Worm (Caenorhabditis elegans): ENCODE results near the gene D1044.1.

Gene D1044.1

ce11 chrIII:5554884-5555500 lies 10.9 kb downstream of the D1044.1 start, which contains the start of the genes nmad-1 and hach-1 (continued):
- no peak for TF ChIP-seq bed-1 (GFP tag; IDR thresholded peaks at IDR 0.05)
- no peak for TF ChIP-seq unc-62 (GFP tag; optimal IDR thresholded peaks at IDR 0.05)
- no peak for TF ChIP-seq F39B2.1 (GFP tag; IDR thresholded peaks at IDR 0.05)
- TF ChIP-seq lsy-27 (tag; optimal IDR thresholded peaks at IDR 0.05; ENCODE audit: borderline replicate concordance, insufficient read depth), result no peak
- peak; percentile 19 for TF ChIP-seq F52B5.7 (tag; optimal IDR thresholded peaks at IDR 0.05)
- peak; percentile 74 for TF ChIP-seq mcd-1 (GFP tag; IDR thresholded peaks at IDR 0.05)
- TF ChIP-seq die-1 (tag; optimal IDR thresholded peaks at IDR 0.05), result peak; percentile 55
- no peak for TF ChIP-seq bed-2 (GFP tag; IDR thresholded peaks at IDR 0.05)
- peak; percentile 78 for TF ChIP-seq attf-5 (GFP tag; optimal IDR thresholded peaks at IDR 0.05)
- TF ChIP-seq snpc-1.1 (tag; optimal IDR thresholded peaks at IDR 0.05; ENCODE audit: insufficient read depth), result peak; percentile 71
- no peak for TF ChIP-seq lag-1 (GFP tag; IDR thresholded peaks at IDR 0.05)
- no peak for TF ChIP-seq egl-18 (GFP tag; IDR thresholded peaks at IDR 0.05)
- no peak for TF ChIP-seq mel-28 (tag; optimal IDR thresholded peaks at IDR 0.05; ENCODE audit: borderline replicate concordance)
- no peak for TF ChIP-seq ceh-58 (GFP tag; IDR thresholded peaks at IDR 0.05)
- peak; percentile 85 for TF ChIP-seq dox-1 (GFP tag; IDR thresholded peaks at IDR 0.05)
- no peak for TF ChIP-seq madf-3 (GFP tag; IDR thresholded peaks at IDR 0.05)
- TF ChIP-seq ceh-91 (GFP tag; IDR thresholded peaks at IDR 0.05), result no peak
- no peak for TF ChIP-seq dpff-1 (tag; optimal IDR thresholded peaks at IDR 0.05)
- no peak for TF ChIP-seq mes-4 (tag; optimal IDR thresholded peaks at IDR 0.05)
- TF ChIP-seq aptf-2 (GFP tag; conservative IDR thresholded peaks at IDR 0.05), result no peak
- no peak for TF ChIP-seq tbx-9 (tag; optimal IDR thresholded peaks at IDR 0.05; ENCODE audit: borderline replicate concordance)
- TF ChIP-seq K11D2.4 (GFP tag; IDR thresholded peaks at IDR 0.05), result no peak
- no peak for TF ChIP-seq hsf-1 (GFP tag; IDR thresholded peaks at IDR 0.05)
- peak; percentile 43 for TF ChIP-seq rpc-1 (optimal IDR thresholded peaks at IDR 0.05)
- TF ChIP-seq rpc-1 (tag; optimal IDR thresholded peaks at IDR 0.05), result no peak
- no peak for TF ChIP-seq F57A8.1 (GFP tag; optimal IDR thresholded peaks at IDR 0.05)
- peak; percentile 42 for TF ChIP-seq ztf-18 (tag; optimal IDR thresholded peaks at IDR 0.05)
- no peak for TF ChIP-seq Y67H2A.10 (GFP tag; conservative IDR thresholded peaks at IDR 0.05)
- TF ChIP-seq F57C9.4 (tag; optimal IDR thresholded peaks at IDR 0.05), result no peak
- TF ChIP-seq Y53F4B.3 (GFP tag; IDR thresholded peaks at IDR 0.05), result no peak
- TF ChIP-seq sptf-2 (GFP tag; optimal IDR thresholded peaks at IDR 0.05), result no peak
- peak; percentile 88 for TF ChIP-seq snpc-3.4 (tag; optimal IDR thresholded peaks at IDR 0.05)
- TF ChIP-seq him-1 (tag; optimal IDR thresholded peaks at IDR 0.05), result peak; percentile 5
- no peak for TF ChIP-seq repo-1 (tag; optimal IDR thresholded peaks at IDR 0.05)
- TF ChIP-seq nhr-120 (GFP tag; IDR thresholded peaks at IDR 0.05), result no peak
- TF ChIP-seq F55B11.4 (tag; optimal IDR thresholded peaks at IDR 0.05; ENCODE audit: borderline replicate concordance, insufficient read depth), result no peak
- peak; percentile 43 for TF ChIP-seq madf-10 (tag; optimal IDR thresholded peaks at IDR 0.05)
- no peak for TF ChIP-seq ama-1 (optimal IDR thresholded peaks at IDR 0.05)
- peak in 1 of 2 experiments; percentile 31 for TF ChIP-seq ama-1 (GFP tag; optimal IDR thresholded peaks at IDR 0.05)
- no peak for TF ChIP-seq nfya-1 (tag; optimal IDR thresholded peaks at IDR 0.05; ENCODE audit: borderline replicate concordance, insufficient read depth)
- no peak for TF ChIP-seq zim-3 (tag; optimal IDR thresholded peaks at IDR 0.05)
- TF ChIP-seq gei-17 (GFP tag; optimal IDR thresholded peaks at IDR 0.05), result no peak
- no peak for TF ChIP-seq aptf-3 (GFP tag; IDR thresholded peaks at IDR 0.05)
- TF ChIP-seq atf-7 (tag; optimal IDR thresholded peaks at IDR 0.05), result no peak
- TF ChIP-seq lin-35 (GFP tag; optimal IDR thresholded peaks at IDR 0.05), result peak in 2 of 3 experiments; percentile 60 to 75
- TF ChIP-seq B0261.1 (tag; optimal IDR thresholded peaks at IDR 0.05), result no peak
- TF ChIP-seq nfya-2 (GFP tag; IDR thresholded peaks at IDR 0.05), result no peak
- TF ChIP-seq cebp-2 (GFP tag; IDR thresholded peaks at IDR 0.05), result no peak
- TF ChIP-seq hmg-1.2 (GFP tag; IDR thresholded peaks at IDR 0.05), result peak; percentile 58

Data from whole organism, young adult.